Fruit fly (Drosophila melanogaster): Measurements from ENCODE around the gene CG43092.

The CG43092 gene

DNA sequence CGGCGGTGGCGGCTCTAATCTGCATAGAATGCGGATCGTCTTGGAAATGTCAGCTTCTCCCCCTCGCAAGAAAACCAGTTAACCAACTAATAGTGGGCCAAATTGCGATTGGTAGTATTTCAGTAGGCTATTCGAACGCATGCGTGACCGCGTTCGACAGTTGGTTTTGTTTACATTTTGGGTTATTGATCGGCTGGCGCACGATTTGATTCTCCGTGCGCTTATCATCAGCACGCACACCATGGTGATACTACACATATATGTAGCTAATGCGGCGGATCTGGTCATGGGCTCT, 15.9 kb downstream of the CG43092 start:
- TF ChIP-seq pan (optimal IDR thresholded peaks at IDR 0.05), result no peak

DNA sequence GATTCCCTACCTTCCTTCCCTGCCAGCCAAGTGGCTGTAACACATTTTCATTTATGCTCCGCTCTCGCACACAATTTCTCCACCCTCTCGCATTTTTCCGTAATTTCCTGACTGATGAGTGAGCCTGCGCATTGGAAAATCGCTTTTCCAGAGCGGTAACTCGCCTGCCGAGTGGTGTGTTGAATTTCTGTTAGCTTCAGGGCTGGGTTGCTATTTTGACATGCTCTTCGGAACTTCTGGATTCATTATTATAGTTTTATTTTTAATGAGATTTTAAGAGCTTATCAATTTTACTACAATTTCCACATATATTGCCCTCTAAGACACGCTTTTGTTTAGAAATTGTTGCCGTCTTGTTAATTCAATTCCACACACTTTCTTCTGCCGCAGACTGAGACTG, 16.5 kb downstream of the CG43092 start:
- no peak for TF ChIP-seq pan (optimal IDR thresholded peaks at IDR 0.05)

DNA sequence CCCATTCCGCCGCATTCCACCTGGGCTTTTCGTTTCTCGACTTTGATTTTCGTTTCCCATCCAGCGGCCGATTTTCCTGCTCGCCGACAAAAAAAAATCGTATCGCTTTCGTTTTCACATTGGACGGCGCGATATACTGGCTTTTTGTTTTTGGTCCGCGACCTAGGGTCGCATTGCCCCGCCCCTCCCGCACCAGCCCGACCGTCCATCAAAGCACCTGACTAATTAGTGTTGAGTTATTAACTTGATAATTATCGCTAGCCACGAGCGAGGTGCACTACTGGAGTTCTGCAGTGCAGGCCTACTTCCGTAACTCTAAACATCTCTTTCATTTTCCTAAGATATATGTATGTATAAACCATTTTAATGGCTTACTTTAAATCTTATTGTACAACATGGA, 17.8 kb downstream of the CG43092 start:
- TF ChIP-seq Dll (optimal IDR thresholded peaks at IDR 0.05) (no peak), CG8478 (optimal IDR thresholded peaks at IDR 0.05) (no peak), usp (GFP tag; optimal IDR thresholded peaks at IDR 0.05) (no peak)

DNA sequence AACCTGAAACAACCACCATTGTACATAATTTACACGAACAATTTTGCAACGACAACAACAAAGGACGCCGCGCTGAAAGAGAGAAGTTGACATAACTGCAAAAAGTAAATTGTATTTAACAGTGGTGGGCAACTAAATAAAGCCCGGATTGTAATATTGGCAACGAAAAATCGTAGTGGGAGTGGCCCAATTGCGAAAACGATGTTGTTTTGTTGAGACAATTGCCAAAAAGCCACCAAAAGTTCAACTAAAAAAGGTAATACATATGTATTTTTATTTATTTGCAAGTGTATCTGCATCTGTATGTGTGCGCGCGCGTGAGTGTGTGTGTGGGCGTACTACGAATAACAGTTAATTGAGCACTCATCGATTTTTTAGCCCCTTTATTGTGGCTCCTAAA, 18.4 kb downstream of the CG43092 start:
- TF ChIP-seq CG8478 (optimal IDR thresholded peaks at IDR 0.05) (no peak), pan (optimal IDR thresholded peaks at IDR 0.05) (no peak), Dll (optimal IDR thresholded peaks at IDR 0.05) (no peak), EcR (GFP tag; optimal IDR thresholded peaks at IDR 0.05) (no peak), psq (optimal IDR thresholded peaks at IDR 0.05) (no peak), usp (GFP tag; optimal IDR thresholded peaks at IDR 0.05) (no peak)

DNA sequence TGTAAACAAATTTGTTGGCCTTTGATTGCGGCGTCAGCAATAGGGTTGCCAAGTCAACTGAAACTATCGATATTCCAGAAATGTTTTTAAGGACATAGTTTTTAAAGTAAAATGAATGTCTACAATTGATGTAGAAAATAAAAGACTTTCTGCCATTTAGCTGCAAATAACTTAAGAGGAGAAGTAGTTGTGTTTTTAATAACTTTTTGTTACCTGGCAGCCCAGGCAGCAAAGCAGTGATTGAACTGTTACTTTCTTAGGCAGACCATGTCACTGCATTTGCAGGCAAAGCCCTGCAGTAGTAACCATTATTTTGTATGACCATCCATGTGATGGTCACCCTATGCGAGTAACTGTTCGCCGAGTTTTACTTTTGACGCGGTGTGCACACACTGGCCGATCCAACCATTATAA, 18.9 kb downstream of the CG43092 start, which contains the start of the genes rumi, CG7029 and Usp12-46:
Gene rumi, minus strand, starts transcription at position 64 of the 414 bp plus-strand sequence.
Gene CG7029, plus strand, starts transcription at position 368 of the 414 bp plus-strand sequence.
Gene Usp12-46, plus strand, starts transcription at position 368 of the 414 bp plus-strand sequence.
- TF ChIP-seq CG8478 (optimal IDR thresholded peaks at IDR 0.05) (no peak), EcR (GFP tag; optimal IDR thresholded peaks at IDR 0.05) (no peak), usp (GFP tag; optimal IDR thresholded peaks at IDR 0.05) (no peak), psq (optimal IDR thresholded peaks at IDR 0.05) (no peak), pan (optimal IDR thresholded peaks at IDR 0.05) (no peak), Dll (optimal IDR thresholded peaks at IDR 0.05) (no peak)

DNA sequence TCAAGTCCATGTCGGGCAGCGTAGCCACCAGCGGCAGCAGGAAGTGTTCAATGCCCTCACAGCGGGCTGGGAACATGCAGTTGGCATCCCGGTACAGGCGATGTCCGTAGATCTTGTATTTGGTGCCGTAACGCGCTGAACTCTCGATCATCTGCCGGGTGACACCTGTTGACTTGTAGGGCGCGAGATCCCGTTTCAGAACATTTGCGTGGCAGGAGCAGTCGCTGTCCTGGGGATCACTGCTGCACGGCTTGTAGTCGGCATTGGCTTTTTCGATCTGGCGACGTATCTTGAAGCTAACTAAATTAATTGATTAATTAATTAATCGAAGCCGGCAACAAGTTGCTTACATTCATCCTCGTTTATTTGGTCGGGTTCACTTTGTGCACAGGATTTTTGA, 19.4 kb downstream of the CG43092 start:
- TF ChIP-seq Dll (optimal IDR thresholded peaks at IDR 0.05) (no peak), psq (optimal IDR thresholded peaks at IDR 0.05) (no peak), usp (GFP tag; optimal IDR thresholded peaks at IDR 0.05) (no peak), CG8478 (optimal IDR thresholded peaks at IDR 0.05) (no peak), pan (optimal IDR thresholded peaks at IDR 0.05) (no peak), EcR (GFP tag; optimal IDR thresholded peaks at IDR 0.05) (no peak)

DNA sequence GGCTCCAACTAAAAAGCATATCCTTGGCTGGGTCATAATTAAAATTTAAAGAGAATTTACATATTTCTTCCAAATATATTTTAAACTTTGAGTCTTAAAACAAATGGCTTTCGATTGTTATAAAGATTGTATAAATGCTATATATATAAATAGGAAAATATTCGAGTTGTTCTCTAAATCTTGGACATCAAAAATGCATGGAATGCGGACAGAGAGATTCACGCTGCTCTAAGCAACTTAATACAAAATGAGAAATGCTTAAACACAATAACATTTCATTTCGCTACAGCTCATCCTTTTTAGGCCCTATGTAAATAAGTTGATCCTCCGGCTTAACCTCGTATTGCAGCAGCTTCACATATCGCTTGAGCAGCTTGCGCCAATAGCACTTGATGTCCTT, 20.5 kb downstream of the CG43092 start, which contains the start of gene CG31139:
Gene CG31139, minus strand, starts transcription at position 101 of the 400 bp plus-strand sequence.
- TF ChIP-seq pan (optimal IDR thresholded peaks at IDR 0.05), result no peak
- no peak for TF ChIP-seq EcR (GFP tag; optimal IDR thresholded peaks at IDR 0.05)
- no peak for TF ChIP-seq usp (GFP tag; optimal IDR thresholded peaks at IDR 0.05)
- no peak for TF ChIP-seq CG8478 (optimal IDR thresholded peaks at IDR 0.05)
- no peak for TF ChIP-seq Dll (optimal IDR thresholded peaks at IDR 0.05)
- no peak for TF ChIP-seq psq (optimal IDR thresholded peaks at IDR 0.05)

DNA sequence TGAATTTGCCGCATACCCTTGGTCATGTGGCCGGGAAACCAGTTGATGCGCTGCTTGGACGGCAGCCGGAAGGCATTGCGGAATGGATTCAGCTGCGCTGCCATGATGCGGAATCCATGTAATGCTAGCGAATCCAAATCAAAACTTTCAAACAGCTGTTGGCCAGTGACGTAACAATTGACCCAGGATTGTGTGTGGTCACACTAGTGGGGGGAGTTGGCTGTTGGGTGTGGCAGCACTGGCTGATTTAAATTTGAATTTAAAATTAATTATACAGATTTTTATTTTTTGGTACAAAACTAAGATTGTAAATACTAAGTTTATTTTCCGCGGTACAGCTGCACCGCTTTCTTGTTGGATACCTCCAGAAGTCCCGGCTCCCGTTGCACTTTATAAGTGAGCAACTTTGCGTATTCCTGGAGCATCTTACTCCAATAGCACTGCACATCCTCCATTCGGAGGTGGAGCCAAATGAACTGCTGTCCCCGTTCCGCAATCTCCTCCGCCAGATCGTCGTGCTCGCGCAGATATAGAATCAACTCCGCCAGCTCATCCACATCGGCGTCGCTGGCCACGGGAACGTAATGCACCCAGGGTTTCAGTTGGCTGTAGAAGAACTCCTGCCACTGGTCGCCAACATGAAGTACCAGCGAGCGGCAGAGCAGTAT, 21.9 kb downstream of the CG43092 start, which contains the start of gene CG17141:
Gene CG17141, minus strand, starts transcription at position 177 of the 668 bp plus-strand sequence.
- no peak for TF ChIP-seq pan (optimal IDR thresholded peaks at IDR 0.05)
- no peak for TF ChIP-seq psq (optimal IDR thresholded peaks at IDR 0.05)
- no peak for TF ChIP-seq Dll (optimal IDR thresholded peaks at IDR 0.05)
- no peak for TF ChIP-seq CG8478 (optimal IDR thresholded peaks at IDR 0.05)
- no peak for TF ChIP-seq usp (GFP tag; optimal IDR thresholded peaks at IDR 0.05)
- TF ChIP-seq EcR (GFP tag; optimal IDR thresholded peaks at IDR 0.05), result no peak

DNA sequence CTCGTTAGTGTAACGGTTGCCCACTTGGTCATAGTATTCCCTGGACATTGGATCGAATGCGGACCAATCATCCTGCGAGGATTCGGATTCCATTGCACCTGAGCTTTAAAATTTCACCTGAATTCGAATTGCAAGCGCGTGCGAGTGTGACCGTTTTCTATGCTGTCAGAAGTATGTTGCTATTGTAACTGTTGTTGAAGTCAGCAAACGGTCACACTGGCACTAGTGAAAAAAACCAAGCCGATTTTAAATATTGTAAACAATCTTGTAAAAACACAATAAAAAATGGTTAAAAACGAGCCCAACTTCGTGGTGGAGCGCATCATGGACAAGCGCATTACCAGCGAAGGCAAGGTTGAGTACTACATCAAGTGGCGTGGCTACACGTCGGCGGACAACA, 24.0 kb downstream of the CG43092 start, which contains the start of the genes vret and HP1c:
Gene vret, minus strand, starts transcription at position 150 of the 400 bp plus-strand sequence.
Gene HP1c, plus strand, starts transcription at position 189 of the 400 bp plus-strand sequence.
- TF ChIP-seq CG8478 (optimal IDR thresholded peaks at IDR 0.05), result no peak
- no peak for TF ChIP-seq usp (GFP tag; optimal IDR thresholded peaks at IDR 0.05)
- TF ChIP-seq pan (optimal IDR thresholded peaks at IDR 0.05), result no peak
- TF ChIP-seq EcR (GFP tag; optimal IDR thresholded peaks at IDR 0.05), result no peak
- no peak for TF ChIP-seq Dll (optimal IDR thresholded peaks at IDR 0.05)
- no peak for TF ChIP-seq psq (optimal IDR thresholded peaks at IDR 0.05)

DNA sequence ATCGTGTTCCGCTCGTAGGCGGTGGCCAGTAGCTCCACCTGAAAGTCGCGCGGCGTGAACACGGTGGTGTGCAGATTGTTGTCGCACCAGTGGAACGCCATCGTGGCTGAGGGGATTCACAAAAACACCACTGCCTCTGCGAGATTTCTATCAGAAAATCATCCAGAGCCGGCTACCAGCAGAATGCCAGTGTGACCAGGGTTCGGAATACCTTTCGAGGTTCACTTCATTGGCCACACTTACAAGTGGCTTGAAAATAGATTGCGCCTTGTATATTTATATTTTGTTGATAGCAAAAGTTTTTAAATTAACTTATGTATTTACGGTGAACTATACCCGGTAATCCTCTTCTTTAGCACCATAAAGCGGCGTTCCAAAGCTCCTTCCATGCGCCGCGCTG, 28.5 kb downstream of the CG43092 start, which contains the start of the genes Dcr-1 and CG6985:
Gene Dcr-1, minus strand, starts transcription at position 162 of the 400 bp plus-strand sequence.
Gene CG6985, plus strand, starts transcription at position 221 of the 400 bp plus-strand sequence.
- no peak for TF ChIP-seq EcR (GFP tag; optimal IDR thresholded peaks at IDR 0.05)
- no peak for TF ChIP-seq Dll (optimal IDR thresholded peaks at IDR 0.05)
- no peak for TF ChIP-seq pan (optimal IDR thresholded peaks at IDR 0.05)
- no peak for TF ChIP-seq usp (GFP tag; optimal IDR thresholded peaks at IDR 0.05)
- TF ChIP-seq psq (optimal IDR thresholded peaks at IDR 0.05), result no peak
- no peak for TF ChIP-seq CG8478 (optimal IDR thresholded peaks at IDR 0.05)

DNA sequence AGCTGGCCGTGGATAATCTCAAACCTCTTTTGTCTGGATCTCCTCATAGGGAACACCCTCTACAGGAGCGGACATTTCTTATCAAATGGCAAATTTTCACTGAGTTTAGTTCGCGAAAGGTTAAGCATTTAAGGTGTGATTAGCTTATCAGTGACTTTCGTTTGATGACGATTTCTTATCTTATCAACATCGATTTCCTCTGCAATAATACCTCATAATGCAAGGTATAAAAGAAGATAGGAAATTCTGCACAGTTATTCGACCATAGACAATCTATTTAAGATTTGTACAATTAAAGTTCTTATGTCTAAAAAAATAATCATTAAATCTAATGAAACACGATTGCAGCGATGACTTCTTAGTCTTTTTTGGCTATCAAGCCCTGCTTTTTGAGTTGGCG, 35.7 kb downstream of the CG43092 start, which contains the start of gene Takl2:
Gene Takl2, minus strand, starts transcription at position 101 of the 400 bp plus-strand sequence.
- TF ChIP-seq Dll (optimal IDR thresholded peaks at IDR 0.05), result no peak
- TF ChIP-seq psq (optimal IDR thresholded peaks at IDR 0.05), result no peak

DNA sequence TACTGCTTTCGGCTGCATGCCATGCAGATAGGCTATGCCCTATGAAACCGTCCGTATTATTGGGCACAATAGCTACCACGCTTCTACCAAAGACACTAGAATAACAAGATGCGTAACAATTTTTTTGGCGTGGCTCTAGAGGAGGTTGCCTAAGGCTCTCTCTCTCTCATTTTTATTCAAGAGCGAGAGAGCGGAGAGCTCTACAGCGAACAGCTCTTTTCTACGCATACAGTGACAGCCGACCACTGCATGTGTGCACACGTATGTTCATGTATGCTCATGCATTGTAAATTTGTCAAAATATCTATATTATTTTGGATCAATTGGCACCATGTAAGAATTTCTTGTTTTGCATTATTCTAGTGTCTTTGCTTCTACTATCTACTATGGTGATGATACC, 36.5 kb downstream of the CG43092 start:
- TF ChIP-seq EcR (GFP tag; optimal IDR thresholded peaks at IDR 0.05) (no peak), psq (optimal IDR thresholded peaks at IDR 0.05) (no peak), pan (optimal IDR thresholded peaks at IDR 0.05) (no peak), usp (GFP tag; optimal IDR thresholded peaks at IDR 0.05) (no peak), Dll (optimal IDR thresholded peaks at IDR 0.05) (no peak), CG8478 (optimal IDR thresholded peaks at IDR 0.05) (no peak)

DNA sequence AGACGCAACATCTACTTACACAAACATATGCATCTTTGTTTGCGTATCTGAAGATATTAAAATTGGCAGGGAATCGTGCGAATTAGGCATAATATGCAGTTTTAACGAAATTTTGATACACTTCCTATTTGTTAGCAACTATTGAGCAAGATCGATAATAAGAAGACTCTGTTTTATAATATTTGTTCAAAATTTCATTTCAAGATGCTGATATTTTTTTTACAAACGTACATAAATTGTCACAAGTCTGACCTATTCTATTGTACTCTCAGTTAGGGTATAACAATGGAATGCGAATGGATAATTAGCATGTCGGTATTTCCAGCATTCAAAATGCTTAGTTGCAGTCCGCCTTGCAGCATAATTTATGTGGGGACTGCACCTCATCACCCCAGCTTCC, 41.6 kb downstream of the CG43092 start:
- no peak for TF ChIP-seq CG8478 (optimal IDR thresholded peaks at IDR 0.05)
- no peak for TF ChIP-seq EcR (GFP tag; optimal IDR thresholded peaks at IDR 0.05)
- no peak for TF ChIP-seq usp (GFP tag; optimal IDR thresholded peaks at IDR 0.05)
- no peak for TF ChIP-seq pan (optimal IDR thresholded peaks at IDR 0.05)
- no peak for TF ChIP-seq Dll (optimal IDR thresholded peaks at IDR 0.05)
- TF ChIP-seq psq (optimal IDR thresholded peaks at IDR 0.05), result no peak
